Worm (Caenorhabditis elegans): ENCODE results near the gene Y49E10.18.

Gene Y49E10.18

DNA sequence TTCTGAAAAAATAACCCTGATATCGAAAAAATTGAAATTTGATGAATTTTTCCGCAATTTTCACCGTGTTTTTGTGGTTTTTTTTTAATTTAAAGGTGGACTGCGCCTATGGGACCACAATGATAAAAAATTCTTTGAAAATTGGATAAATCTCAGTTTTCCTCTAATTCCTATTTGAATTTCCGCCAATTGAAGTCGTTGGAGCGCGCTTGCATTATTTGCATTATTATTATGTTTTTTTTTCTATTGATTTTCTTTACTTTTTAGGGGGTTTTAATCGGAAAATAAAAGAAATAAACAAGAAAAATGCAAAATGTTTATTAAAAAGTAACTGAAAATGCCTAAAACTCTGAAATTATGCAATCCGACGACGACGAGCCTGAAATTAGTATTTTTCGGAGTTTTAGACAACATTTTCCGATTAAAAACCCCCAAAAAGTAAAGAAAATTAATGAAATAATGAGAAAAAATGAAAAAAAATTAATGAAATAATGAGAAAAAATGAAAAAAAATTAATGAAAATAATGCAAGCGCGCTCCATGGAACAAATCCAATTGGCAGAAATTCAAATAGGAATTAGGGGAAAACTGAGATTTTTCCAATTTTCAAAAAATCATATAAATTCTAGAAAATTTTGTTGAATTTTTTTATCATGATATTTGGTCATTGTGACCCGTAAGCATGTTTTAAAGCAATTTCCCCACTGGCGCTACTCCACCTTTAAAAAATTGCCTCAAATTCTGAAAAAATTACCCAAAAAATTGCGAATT is 9.9 kb upstream of the Y49E10.18 start:
- no peak for TF ChIP-seq lag-1 (GFP tag; IDR thresholded peaks at IDR 0.05)
- TF ChIP-seq ekl-4 (GFP tag; IDR thresholded peaks at IDR 0.05): peak; percentile 34; the same call in 1 of the 2 replicates
- TF ChIP-seq attf-6 (GFP tag; IDR thresholded peaks at IDR 0.05): no peak
- TF ChIP-seq F37B4.10 (GFP tag; IDR thresholded peaks at IDR 0.05): no peak
- peak; percentile 49 for TF ChIP-seq mcd-1 (GFP tag; IDR thresholded peaks at IDR 0.05)
- no peak for TF ChIP-seq fkh-3 (tag; optimal IDR thresholded peaks at IDR 0.05)

DNA sequence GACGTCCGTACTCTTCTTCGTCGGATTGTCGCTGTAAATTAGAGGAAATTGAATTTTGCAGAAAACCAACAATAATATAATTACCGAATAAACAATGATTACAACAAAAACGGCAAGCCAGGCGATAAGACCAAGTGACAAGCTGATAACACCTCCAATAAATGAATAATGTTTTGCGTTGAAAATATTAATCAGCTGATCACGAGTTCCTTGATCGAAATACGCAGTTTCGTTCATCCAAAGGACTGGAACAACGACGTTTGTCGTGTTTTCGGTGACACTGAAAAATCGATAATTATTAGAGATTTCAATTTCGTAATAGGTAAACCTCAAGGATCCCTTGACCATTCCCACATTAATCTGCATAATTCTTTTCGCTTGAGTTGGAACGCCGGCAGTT is 7.9 kb upstream of the Y49E10.18 start:
- TF ChIP-seq nhr-80 (tag; optimal IDR thresholded peaks at IDR 0.05) (peak; percentile 37), cebp-1 (GFP tag; IDR thresholded peaks at IDR 0.05) (no peak), cebp-1 (tag; optimal IDR thresholded peaks at IDR 0.05) (peak; percentile 2), hmg-1.2 (GFP tag; IDR thresholded peaks at IDR 0.05) (no peak), nhr-90 (tag; optimal IDR thresholded peaks at IDR 0.05) (no peak), rcor-1 (GFP tag; IDR thresholded peaks at IDR 0.05) (peak; percentile 34; the same call in 1 of the 2 replicates)

DNA sequence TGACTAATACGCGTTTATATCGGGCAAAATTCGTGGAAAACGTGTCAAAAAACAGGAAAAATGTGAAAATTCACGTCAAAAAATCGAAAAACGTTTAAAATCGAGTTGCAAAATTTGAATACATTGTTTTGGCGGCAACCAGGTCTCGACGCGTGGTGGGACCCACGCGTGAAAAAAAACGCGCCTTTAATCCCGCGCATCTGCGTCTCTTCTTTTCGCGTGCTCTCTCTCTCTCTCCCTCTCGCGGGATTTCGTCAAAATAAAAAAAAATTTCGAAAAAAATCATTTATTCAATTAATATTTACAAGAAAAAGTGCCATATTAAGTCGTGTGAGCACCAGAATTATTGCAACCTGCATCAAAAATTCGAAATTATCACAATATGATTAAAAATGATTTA is 7.4 kb upstream of the Y49E10.18 start, which contains the start of gene ani-1:
Gene ani-1, minus strand, starts transcription at position 61 of the 400 bp plus-strand sequence.
- TF ChIP-seq snpc-4 (GFP tag; optimal IDR thresholded peaks at IDR 0.05) (no peak), snpc-4 (tag; optimal IDR thresholded peaks at IDR 0.05) (peak; percentile 29 to 56 (median 40)), ztf-3 (GFP tag; optimal IDR thresholded peaks at IDR 0.05) (no peak), nhr-27 (tag; optimal IDR thresholded peaks at IDR 0.05) (no peak), sptf-2 (GFP tag; optimal IDR thresholded peaks at IDR 0.05) (no peak), mxl-1 (tag; optimal IDR thresholded peaks at IDR 0.05) (no peak), ztf-26 (tag; optimal IDR thresholded peaks at IDR 0.05) (no peak), hmg-20 (GFP tag; IDR thresholded peaks at IDR 0.05) (no peak), rpc-1 (optimal IDR thresholded peaks at IDR 0.05) (no peak), rpc-1 (tag; optimal IDR thresholded peaks at IDR 0.05) (no peak), lsl-1 (GFP tag; optimal IDR thresholded peaks at IDR 0.05) (peak; percentile 82), T26A5.8 (tag; optimal IDR thresholded peaks at IDR 0.05) (no peak), lsy-27 (tag; optimal IDR thresholded peaks at IDR 0.05; ENCODE audit: borderline replicate concordance, insufficient read depth) (no peak), aptf-3 (GFP tag; IDR thresholded peaks at IDR 0.05) (no peak), ceh-40 (GFP tag; IDR thresholded peaks at IDR 0.05) (no peak), B0035.1 (tag; optimal IDR thresholded peaks at IDR 0.05) (no peak), hlh-12 (tag; optimal IDR thresholded peaks at IDR 0.05) (no peak), Y53F4B.3 (GFP tag; IDR thresholded peaks at IDR 0.05) (0 out of 2 replicates have a peak, but pooled peaks have one; percentile 42), attf-6 (GFP tag; IDR thresholded peaks at IDR 0.05) (0 out of 2 replicates have a peak, but pooled peaks have one; percentile 10), attf-5 (GFP tag; optimal IDR thresholded peaks at IDR 0.05) (no peak), K12H6.12 (tag; optimal IDR thresholded peaks at IDR 0.05) (peak; percentile 14), lin-35 (GFP tag; optimal IDR thresholded peaks at IDR 0.05) (peak in 2 of 3 experiments; percentile 30 to 65), tlf-1 (GFP tag; optimal IDR thresholded peaks at IDR 0.05) (peak; percentile 76), attf-3 (GFP tag; conservative IDR thresholded peaks at IDR 0.05) (no peak), ceh-58 (GFP tag; IDR thresholded peaks at IDR 0.05) (no peak), dpff-1 (tag; optimal IDR thresholded peaks at IDR 0.05) (no peak), bed-2 (GFP tag; IDR thresholded peaks at IDR 0.05) (no peak), unc-62 (GFP tag; optimal IDR thresholded peaks at IDR 0.05) (no peak), F33H1.4 (GFP tag; IDR thresholded peaks at IDR 0.05) (peak; percentile 94), pha-4 (tag; optimal IDR thresholded peaks at IDR 0.05) (no peak), C06A6.2 (GFP tag; conservative IDR thresholded peaks at IDR 0.05) (peak; percentile 32; the same call in 1 of the 2 replicates), lin-26 (GFP tag; IDR thresholded peaks at IDR 0.05) (0 out of 2 replicates have a peak, but pooled peaks have one; percentile 8), zfh-2 (GFP tag; conservative IDR thresholded peaks at IDR 0.05) (peak; percentile 52; the same call in 1 of the 2 replicates), nfyb-1 (GFP tag; IDR thresholded peaks at IDR 0.05) (peak; percentile 65), F57C9.4 (tag; optimal IDR thresholded peaks at IDR 0.05) (no peak)
